Fruit fly (Drosophila melanogaster): ENCODE measurements around the gene RhoGAP19D.

DNA sequence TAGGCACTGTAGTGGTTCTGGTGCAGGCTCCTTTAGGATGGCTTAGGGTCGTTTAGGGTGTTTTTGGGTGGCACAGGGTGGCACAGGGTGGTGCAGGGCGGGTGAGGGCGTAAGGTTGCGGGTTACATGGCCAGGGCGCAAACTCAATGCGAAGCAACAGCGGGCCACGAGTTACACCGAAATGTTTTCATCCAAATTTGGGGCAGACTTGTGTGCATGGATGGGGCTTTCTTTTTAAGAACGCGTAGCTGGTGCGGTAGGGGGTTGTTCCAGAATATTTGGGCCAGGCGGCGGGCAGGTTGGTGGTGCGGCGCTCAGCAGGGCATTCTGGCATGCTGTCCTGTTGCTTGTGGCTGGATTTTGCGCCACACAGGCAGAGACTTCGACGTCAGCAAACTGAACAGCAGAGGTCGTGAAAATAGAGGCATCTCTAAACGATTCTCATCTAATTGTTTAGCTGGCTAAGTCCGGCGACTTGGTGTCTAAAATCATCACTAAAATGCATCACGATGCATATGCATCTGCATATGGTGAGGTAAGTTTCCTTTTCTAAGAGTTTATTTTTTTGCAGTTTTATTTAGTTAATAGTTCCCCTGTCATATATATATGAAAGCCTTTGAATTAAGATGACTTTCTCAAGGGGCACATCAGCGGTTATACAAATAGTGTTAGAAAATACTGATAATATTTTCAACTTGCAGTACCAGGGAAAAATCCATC, 62.5 kb downstream of the RhoGAP19D start:
- no peak for TF ChIP-seq pan (optimal IDR thresholded peaks at IDR 0.05)
- no peak for TF ChIP-seq Mio (GFP tag; optimal IDR thresholded peaks at IDR 0.05)
- TF ChIP-seq OdsH (GFP tag; optimal IDR thresholded peaks at IDR 0.05), result no peak
- TF ChIP-seq Dfd (GFP tag; optimal IDR thresholded peaks at IDR 0.05), result no peak
- no peak for TF ChIP-seq CrebA (GFP tag; optimal IDR thresholded peaks at IDR 0.05; ENCODE audit: borderline replicate concordance)
- TF ChIP-seq ey (GFP tag; optimal IDR thresholded peaks at IDR 0.05), result no peak
- no peak for TF ChIP-seq sv (GFP tag; optimal IDR thresholded peaks at IDR 0.05)
- no peak for TF ChIP-seq Dif (GFP tag; optimal IDR thresholded peaks at IDR 0.05; ENCODE audit: partially characterized antibody)
- no peak for TF ChIP-seq Abd-B (GFP tag; optimal IDR thresholded peaks at IDR 0.05)
- TF ChIP-seq Hr78 (GFP tag; optimal IDR thresholded peaks at IDR 0.05), result no peak
- no peak for TF ChIP-seq HLH106 (tag; optimal IDR thresholded peaks at IDR 0.05)
- no peak for TF ChIP-seq usp (GFP tag; optimal IDR thresholded peaks at IDR 0.05)

All from whole organism, wandering third instar larva.